Fruit fly (Drosophila melanogaster): ENCODE measurements around the gene CG42680.

Gene CG42680

DNA sequence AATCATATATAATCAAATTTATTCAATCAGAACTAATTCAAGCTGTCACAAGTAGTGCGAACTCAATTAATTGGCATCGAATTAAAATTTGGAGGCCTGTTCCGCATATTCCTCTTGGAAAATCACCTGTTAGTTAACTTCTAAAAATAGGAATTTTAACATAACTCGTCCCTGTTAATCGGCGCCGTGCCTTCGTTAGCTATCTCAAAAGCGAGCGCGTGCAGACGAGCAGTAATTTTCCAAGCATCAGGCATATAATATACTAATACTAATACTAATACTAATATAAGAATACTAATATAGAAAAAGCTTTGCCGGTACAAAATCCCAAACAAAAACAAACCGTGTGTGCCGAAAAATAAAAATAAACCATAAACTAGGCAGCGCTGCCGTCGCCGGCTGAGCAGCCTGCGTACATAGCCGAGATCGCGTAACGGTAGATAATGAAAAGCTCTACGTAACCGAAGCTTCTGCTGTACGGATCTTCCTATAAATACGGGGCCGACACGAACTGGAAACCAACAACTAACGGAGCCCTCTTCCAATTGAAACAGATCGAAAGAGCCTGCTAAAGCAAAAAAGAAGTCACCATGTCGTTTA, 27.8 kb upstream of the CG42680 start (continued):
- TF ChIP-seq CG12391 (tag; optimal IDR thresholded peaks at IDR 0.05) (no peak), CG30403 (GFP tag; optimal IDR thresholded peaks at IDR 0.05) (no peak), CG1792 (GFP tag; optimal IDR thresholded peaks at IDR 0.05) (no peak), CG3847 (GFP tag; IDR thresholded peaks at IDR 0.05) (no peak), CG31388 (GFP tag; optimal IDR thresholded peaks at IDR 0.05) (no peak), CG7745 (tag; optimal IDR thresholded peaks at IDR 0.05) (no peak), CG9609 (GFP tag; optimal IDR thresholded peaks at IDR 0.05) (no peak), mld (GFP tag; IDR thresholded peaks at IDR 0.05; ENCODE audit: partially characterized antibody) (no peak), HLH3B (GFP tag; IDR thresholded peaks at IDR 0.05) (no peak), Opbp (GFP tag; IDR thresholded peaks at IDR 0.05; ENCODE audit: partially characterized antibody) (no peak), ken (GFP tag; IDR thresholded peaks at IDR 0.05) (no peak), lbe (GFP tag; optimal IDR thresholded peaks at IDR 0.05) (no peak), Atf3 (GFP tag; optimal IDR thresholded peaks at IDR 0.05) (no peak), maf-S (GFP tag; optimal IDR thresholded peaks at IDR 0.05) (no peak), Nf-YC (tag; optimal IDR thresholded peaks at IDR 0.05) (no peak), Dip2 (GFP tag; IDR thresholded peaks at IDR 0.05) (no peak), crc (GFP tag; optimal IDR thresholded peaks at IDR 0.05) (no peak), CG13894 (tag; optimal IDR thresholded peaks at IDR 0.05) (no peak), CG1024 (GFP tag; IDR thresholded peaks at IDR 0.05) (no peak), CG7372 (GFP tag; IDR thresholded peaks at IDR 0.05) (no peak), Kr (GFP tag; optimal IDR thresholded peaks at IDR 0.05) (no peak), B-H2 (GFP tag; optimal IDR thresholded peaks at IDR 0.05) (peak; percentile 20), CG9215 (GFP tag; IDR thresholded peaks at IDR 0.05) (no peak), CG1529 (GFP tag; optimal IDR thresholded peaks at IDR 0.05) (no peak), ac (GFP tag; optimal IDR thresholded peaks at IDR 0.05) (no peak), CG33557 (GFP tag; optimal IDR thresholded peaks at IDR 0.05) (no peak), ash1 (GFP tag; optimal IDR thresholded peaks at IDR 0.05) (no peak), nmo (GFP tag; optimal IDR thresholded peaks at IDR 0.05) (no peak), Poxn (GFP tag; IDR thresholded peaks at IDR 0.05) (no peak), pnt (GFP tag; optimal IDR thresholded peaks at IDR 0.05) (no peak), lola (GFP tag; optimal IDR thresholded peaks at IDR 0.05) (no peak), CG34422 (GFP tag; IDR thresholded peaks at IDR 0.05) (no peak), CG32532 (GFP tag; IDR thresholded peaks at IDR 0.05) (peak; percentile 22; the same call in 1 of the 2 replicates), lab (GFP tag; optimal IDR thresholded peaks at IDR 0.05) (peak; percentile 32), unc-4 (GFP tag; IDR thresholded peaks at IDR 0.05; ENCODE audit: partially characterized antibody) (no peak), CG17568 (GFP tag; optimal IDR thresholded peaks at IDR 0.05) (peak; percentile 57), CG3065 (GFP tag; optimal IDR thresholded peaks at IDR 0.05) (no peak), CG7786 (GFP tag; optimal IDR thresholded peaks at IDR 0.05) (no peak), Atf-2 (GFP tag; optimal IDR thresholded peaks at IDR 0.05) (no peak), ATbp (GFP tag; optimal IDR thresholded peaks at IDR 0.05) (peak; percentile 3), dimm (GFP tag; IDR thresholded peaks at IDR 0.05) (no peak), cwo (GFP tag; optimal IDR thresholded peaks at IDR 0.05) (peak; percentile 21), zen2 (GFP tag; IDR thresholded peaks at IDR 0.05; ENCODE audit: partially characterized antibody) (no peak), CG14667 (GFP tag; IDR thresholded peaks at IDR 0.05) (no peak), PHDP (tag; optimal IDR thresholded peaks at IDR 0.05) (peak; percentile 56), slbo (GFP tag; IDR thresholded peaks at IDR 0.05) (no peak), CG6654 (GFP tag; optimal IDR thresholded peaks at IDR 0.05) (no peak), gt (GFP tag; IDR thresholded peaks at IDR 0.05) (no peak), CG10654 (GFP tag; optimal IDR thresholded peaks at IDR 0.05) (no peak), CG3281 (GFP tag; optimal IDR thresholded peaks at IDR 0.05) (no peak)
